Worm (Caenorhabditis elegans) whole organism, late embryonic: ENCODE measurements around the gene F59A6.3.

ENCODE experiments used
- C08G9.2 ChIP-seq: sonication (generic microtip); optimal IDR thresholded peaks from 2 replicates; lab custom pipeline; 2016; ENCODE audit warnings: mild to moderate bottlenecking, missing genetic modification characterization, moderate library complexity, missing compliant biosample characterization
- C38D4.7 ChIP-seq: fragments of 200-800 bp; sonication (Bioruptor generic); optimal IDR thresholded peaks from 2 replicates; lab custom pipeline; 2018; ENCODE audit warnings: mild to moderate bottlenecking, missing genetic modification characterization, moderate library complexity, missing compliant biosample characterization
- Y22D7AL.16 ChIP-seq: sonication (generic microtip); optimal IDR thresholded peaks from 2 replicates; lab custom pipeline; 2016; ENCODE audit warnings: missing genetic modification characterization, missing compliant biosample characterization
- ahr-1 ChIP-seq: sonication (generic microtip); optimal IDR thresholded peaks from 2 replicates; lab custom pipeline; 2016; ENCODE audit warnings: missing genetic modification characterization, missing compliant biosample characterization
- ceh-14 ChIP-seq: sonication (generic microtip); optimal IDR thresholded peaks from 2 replicates; lab custom pipeline; 2016; ENCODE audit warnings: missing genotype, missing genetic modification characterization, missing compliant biosample characterization
- ceh-19 ChIP-seq: fragments of 200-800 bp; sonication (Bioruptor generic); optimal IDR thresholded peaks from 2 replicates; lab custom pipeline; 2018; ENCODE audit warnings: mild to moderate bottlenecking, missing genetic modification characterization, missing compliant biosample characterization
- ceh-22 ChIP-seq: sonication (generic microtip); optimal IDR thresholded peaks from 2 replicates; lab custom pipeline; 2017; ENCODE audit warnings: missing biosample characterization, missing genetic modification characterization
- ceh-24 ChIP-seq: sonication (generic microtip); optimal IDR thresholded peaks from 2 replicates; lab custom pipeline; 2016; ENCODE audit warnings: mild to moderate bottlenecking, missing genetic modification characterization, missing compliant biosample characterization
- ceh-30 ChIP-seq: fragments of 150-350 bp; optimal IDR thresholded peaks from 2 replicates; lab custom pipeline; 2014; ENCODE audit warnings: missing biosample characterization, missing genetic modification characterization
- ceh-34 ChIP-seq: sonication (generic microtip); optimal IDR thresholded peaks from 2 replicates; lab custom pipeline; 2016; ENCODE audit warnings: mild to moderate bottlenecking, missing genetic modification characterization, missing compliant biosample characterization
- ceh-48 ChIP-seq: sonication (generic microtip); optimal IDR thresholded peaks from 2 replicates; lab custom pipeline; 2016; ENCODE audit warnings: missing genetic modification characterization, inconsistent platforms, missing compliant biosample characterization
- ceh-6 ChIP-seq: fragments of 200-800 bp; sonication (Bioruptor generic); optimal IDR thresholded peaks from 2 replicates; lab custom pipeline; 2018; ENCODE audit warnings: mild to moderate bottlenecking, missing genetic modification characterization, missing compliant biosample characterization
- dve-1 ChIP-seq: sonication (generic microtip); optimal IDR thresholded peaks from 2 replicates; lab custom pipeline; 2017; ENCODE audit warnings: antibody characterized with exemption, mild to moderate bottlenecking, missing genetic modification characterization, missing compliant biosample characterization
- elt-2 ChIP-seq: sonication (generic microtip); optimal IDR thresholded peaks from 2 replicates; lab custom pipeline; 2016; ENCODE audit warnings: missing genetic modification reagents, missing genetic modification characterization, missing compliant biosample characterization
- elt-4 ChIP-seq: sonication (generic microtip); optimal IDR thresholded peaks from 2 replicates; lab custom pipeline; 2016; ENCODE audit warnings: missing genetic modification characterization, missing compliant biosample characterization
- ets-4 ChIP-seq: sonication (generic microtip); optimal IDR thresholded peaks from 2 replicates; lab custom pipeline; 2016; ENCODE audit warnings: missing genetic modification characterization, missing compliant biosample characterization
- eyg-1 ChIP-seq: sonication (generic microtip); optimal IDR thresholded peaks from 2 replicates; lab custom pipeline; 2016; ENCODE audit warnings: missing genotype, missing genetic modification characterization, missing compliant biosample characterization
- fax-1 ChIP-seq: sonication (generic microtip); optimal IDR thresholded peaks from 2 replicates; lab custom pipeline; 2016; ENCODE audit warnings: missing genotype, missing genetic modification characterization, missing compliant biosample characterization
- fkh-6 ChIP-seq: sonication (generic microtip); optimal IDR thresholded peaks from 2 replicates; lab custom pipeline; 2016; ENCODE audit warnings: missing genetic modification characterization, missing compliant biosample characterization
- hlh-30 ChIP-seq: sonication (generic microtip); optimal IDR thresholded peaks from 2 replicates; lab custom pipeline; 2017; ENCODE audit warnings: antibody characterized with exemption, missing genetic modification characterization, missing compliant biosample characterization; ENCODE audit not compliant: insufficient read depth
- hlh-6 ChIP-seq: sonication (generic microtip); optimal IDR thresholded peaks from 2 replicates; lab custom pipeline; 2016; ENCODE audit warnings: missing genotype, missing genetic modification characterization, missing compliant biosample characterization
- hlh-8 ChIP-seq: sonication (generic microtip); optimal IDR thresholded peaks from 2 replicates; lab custom pipeline; 2016; ENCODE audit warnings: missing genotype, missing genetic modification characterization, missing compliant biosample characterization
- lim-6 ChIP-seq: sonication (generic microtip); optimal IDR thresholded peaks from 2 replicates; lab custom pipeline; 2016; ENCODE audit warnings: missing genetic modification characterization, missing compliant biosample characterization
- madf-2 ChIP-seq: sonication (generic microtip); optimal IDR thresholded peaks from 2 replicates; lab custom pipeline; 2017; ENCODE audit warnings: missing genetic modification characterization, missing compliant biosample characterization
- mec-3 ChIP-seq: sonication (generic microtip); optimal IDR thresholded peaks from 2 replicates; lab custom pipeline; 2016; ENCODE audit warnings: borderline replicate concordance, missing genetic modification characterization, missing compliant biosample characterization
- nhr-11 ChIP-seq: fragments of 150-350 bp; optimal IDR thresholded peaks from 2 replicates; lab custom pipeline; 2014; ENCODE audit warnings: missing biosample characterization, missing genetic modification characterization
- nhr-232 ChIP-seq: sonication (generic microtip); optimal IDR thresholded peaks from 2 replicates; lab custom pipeline; 2016; ENCODE audit warnings: missing genetic modification characterization, missing compliant biosample characterization
- npax-4 ChIP-seq: sonication (generic microtip); optimal IDR thresholded peaks from 2 replicates; lab custom pipeline; 2016; ENCODE audit warnings: missing genetic modification characterization, missing compliant biosample characterization
- pat-9 ChIP-seq: fragments of 200-800 bp; sonication (Bioruptor generic); optimal IDR thresholded peaks from 2 replicates; lab custom pipeline; 2018; ENCODE audit warnings: mild to moderate bottlenecking, missing genetic modification characterization, moderate library complexity, missing compliant biosample characterization
- pha-2 ChIP-seq: sonication (generic microtip); optimal IDR thresholded peaks from 2 replicates; lab custom pipeline; 2017; ENCODE audit warnings: mild to moderate bottlenecking, missing genetic modification characterization, missing compliant biosample characterization
- pros-1 ChIP-seq: fragments of 150-350 bp; optimal IDR thresholded peaks from 2 replicates; lab custom pipeline; 2014; ENCODE audit warnings: missing biosample characterization, missing genetic modification reagents, missing genetic modification characterization
- ref-2 ChIP-seq: sonication (generic microtip); optimal IDR thresholded peaks from 2 replicates; lab custom pipeline; 2016; ENCODE audit warnings: missing genetic modification characterization, missing compliant biosample characterization
- rnt-1 ChIP-seq: sonication (generic microtip); optimal IDR thresholded peaks from 2 replicates; lab custom pipeline; 2016; ENCODE audit warnings: missing genetic modification characterization, missing compliant biosample characterization
- sdc-2 ChIP-seq: sonication (generic microtip); optimal IDR thresholded peaks from 2 replicates; lab custom pipeline; 2016; ENCODE audit warnings: missing genotype, missing genetic modification characterization, missing compliant biosample characterization
- syd-9 ChIP-seq: sonication (generic microtip); optimal IDR thresholded peaks from 2 replicates; lab custom pipeline; 2016; ENCODE audit warnings: mild to moderate bottlenecking, missing genetic modification characterization, moderate library complexity, missing compliant biosample characterization
- tbx-2 ChIP-seq: sonication (generic microtip); optimal IDR thresholded peaks from 2 replicates; lab custom pipeline; 2016; ENCODE audit warnings: missing genetic modification characterization, missing compliant biosample characterization
- tbx-7 ChIP-seq: sonication (generic microtip); optimal IDR thresholded peaks from 2 replicates; lab custom pipeline; 2016; ENCODE audit warnings: missing genotype, missing genetic modification characterization, missing compliant biosample characterization
- ttx-3 ChIP-seq: sonication (generic microtip); optimal IDR thresholded peaks from 2 replicates; lab custom pipeline; 2016; ENCODE audit warnings: missing genetic modification reagents, missing genetic modification characterization, missing compliant biosample characterization
- unc-42 ChIP-seq: sonication (generic microtip); optimal IDR thresholded peaks from 2 replicates; lab custom pipeline; 2016; ENCODE audit warnings: missing genotype, missing genetic modification characterization, missing compliant biosample characterization

The F59A6.3 gene

DNA sequence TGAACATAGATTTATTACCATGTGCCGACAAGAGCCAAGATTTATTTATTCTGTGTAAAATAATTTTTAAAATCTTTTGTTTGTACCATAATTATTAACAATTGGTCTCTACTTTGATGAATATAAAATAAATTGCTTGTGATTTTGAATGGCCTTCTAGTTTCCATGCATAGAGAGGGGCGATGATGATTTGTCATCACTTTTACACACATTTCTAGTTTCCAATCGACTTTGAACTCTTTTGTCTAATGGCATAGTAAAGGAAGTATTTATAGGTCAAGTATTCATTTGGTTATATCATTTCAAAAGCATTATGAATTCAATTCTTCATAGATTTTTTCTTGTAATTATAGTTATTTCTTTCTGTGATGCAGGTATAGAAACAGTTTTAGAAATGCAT is 4.5 kb upstream of the F59A6.3 start, which contains the start of gene F59A6.10:
Gene F59A6.10, plus strand, starts transcription at position 301 of the 400 bp plus-strand sequence.
- TF ChIP-seq ceh-22: no peak
- TF ChIP-seq pha-2 (tag; lab: Kevin White, UChicago): no peak
- no peak for TF ChIP-seq ceh-48 (tag; lab: Kevin White, UChicago)
- TF ChIP-seq elt-4 (tag; lab: Kevin White, UChicago): no peak
- no peak for TF ChIP-seq eyg-1 (tag; lab: Kevin White, UChicago)
- no peak for TF ChIP-seq tbx-7 (tag; lab: Kevin White, UChicago)
- no peak for TF ChIP-seq madf-2 (tag; lab: Kevin White, UChicago)

DNA sequence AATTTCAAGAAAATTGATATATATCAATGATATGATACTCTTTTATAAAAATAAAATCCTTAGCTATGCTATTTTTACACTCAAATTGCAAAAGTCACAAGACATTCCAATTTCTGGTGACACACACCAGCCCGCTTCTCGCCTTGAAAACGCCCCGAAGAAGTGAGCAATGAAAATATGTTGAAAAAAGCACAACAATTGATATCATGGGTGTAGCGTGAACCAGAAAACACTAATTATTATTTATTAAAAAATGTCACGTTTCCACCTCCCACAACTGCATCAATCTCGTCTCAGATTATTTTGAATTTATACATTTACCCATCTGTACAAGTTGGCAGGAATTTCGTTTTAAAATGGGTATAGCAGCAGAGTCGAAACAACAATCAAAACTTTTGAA is 3.4 kb upstream of the F59A6.3 start, which contains the start of gene F59A6.4:
Gene F59A6.4, plus strand, starts transcription at position 301 of the 400 bp plus-strand sequence.
- no peak for TF ChIP-seq ttx-3 (tag; lab: Kevin White, UChicago)
- TF ChIP-seq unc-42 (tag; lab: Kevin White, UChicago): no peak
- TF ChIP-seq hlh-30 (tag; lab: Kevin White, UChicago): no peak
- TF ChIP-seq ahr-1 (tag; lab: Kevin White, UChicago): no peak
- no peak for TF ChIP-seq ceh-6
- TF ChIP-seq ceh-14: no peak
- no peak for TF ChIP-seq nhr-11 (tag; lab: Kevin White, UChicago)
- no peak for TF ChIP-seq lim-6 (tag; lab: Kevin White, UChicago)
- no peak for TF ChIP-seq elt-4 (tag; lab: Kevin White, UChicago)
- TF ChIP-seq dve-1 (tag; lab: Kevin White, UChicago): no peak
- TF ChIP-seq ceh-24 (tag; lab: Kevin White, UChicago): no peak
- no peak for TF ChIP-seq ets-4
- TF ChIP-seq pat-9: no peak
- TF ChIP-seq hlh-6 (tag; lab: Kevin White, UChicago): no peak
- TF ChIP-seq ceh-22: no peak
- TF ChIP-seq tbx-2 (tag; lab: Kevin White, UChicago): no peak

DNA sequence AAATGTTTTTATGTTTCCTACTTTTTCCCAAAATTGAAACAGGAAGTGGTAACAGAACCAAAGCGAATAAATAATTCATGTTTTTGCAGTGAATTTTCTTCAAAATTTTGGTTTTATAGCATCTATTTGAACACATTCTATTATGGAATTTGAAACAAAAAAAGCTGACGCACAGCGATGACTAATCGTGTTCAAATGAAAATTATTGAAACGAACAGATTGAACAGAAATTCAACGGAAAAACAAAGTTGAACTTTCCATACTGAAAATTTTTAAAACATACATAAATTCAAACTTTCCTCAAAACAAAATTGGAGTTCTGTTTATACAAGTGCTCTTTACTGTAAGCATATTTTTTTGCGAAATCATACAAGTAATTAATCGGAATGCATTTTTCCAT is 3.8 kb downstream of the F59A6.3 start, which contains the start of gene F59A6.12:
Gene F59A6.12, minus strand, starts transcription at position 101 of the 400 bp plus-strand sequence.
- no peak for TF ChIP-seq tbx-7 (tag; lab: Kevin White, UChicago)

- no peak for TF ChIP-seq pros-1 (tag; lab: Kevin White, UChicago)
- TF ChIP-seq npax-4 (tag; lab: Kevin White, UChicago): no peak
- no peak for TF ChIP-seq lim-6 (tag; lab: Kevin White, UChicago)
- TF ChIP-seq madf-2 (tag; lab: Kevin White, UChicago): no peak
- TF ChIP-seq C08G9.2 (tag; lab: Kevin White, UChicago): no peak
- TF ChIP-seq ceh-19 (GFP tag; lab: Kevin White, UChicago): no peak
These were observed 6.3 kb downstream of the F59A6.3 start, which contains the start of gene F59A6.2 for ce11 chrII:5014399-5014798. Gene F59A6.2, plus strand, starts transcription at chrII:5014699.

ce11 chrII:5016144-5016543 is 8.0 kb downstream of the F59A6.3 start:
- TF ChIP-seq mec-3 (tag; lab: Kevin White, UChicago) (no peak), syd-9 (tag; lab: Kevin White, UChicago) (no peak), ceh-34 (tag; lab: Kevin White, UChicago) (no peak), ref-2 (tag; lab: Kevin White, UChicago) (no peak), Y22D7AL.16 (tag; lab: Kevin White, UChicago) (no peak), fax-1 (tag; lab: Kevin White, UChicago) (no peak), fkh-6 (no peak), sdc-2 (tag; lab: Kevin White, UChicago) (no peak), hlh-8 (tag; lab: Kevin White, UChicago) (no peak), ceh-14 (no peak), pat-9 (no peak), nhr-232 (tag; lab: Kevin White, UChicago) (no peak), C38D4.7 (GFP tag; lab: Kevin White, UChicago) (no peak), rnt-1 (tag; lab: Kevin White, UChicago) (no peak), pros-1 (tag; lab: Kevin White, UChicago) (no peak), hlh-30 (tag; lab: Kevin White, UChicago) (no peak), ets-4 (no peak), ceh-30 (tag; lab: Kevin White, UChicago) (no peak), eyg-1 (tag; lab: Kevin White, UChicago) (no peak), elt-2 (tag; lab: Kevin White, UChicago) (no peak)
